Fruit fly (Drosophila melanogaster): ENCODE measurements around the gene CG14566.
A peak's percentile ranks its signal among the peaks of the same experiment; 100 is the strongest.

The CG14566 gene

dm6 chr3L:21727728-21728124, 12.4 kb downstream of the CG14566 start (continued):
- TF ChIP-seq tx (GFP tag; optimal IDR thresholded peaks at IDR 0.05): no peak
- no peak for TF ChIP-seq tio (GFP tag; optimal IDR thresholded peaks at IDR 0.05)
- no peak for TF ChIP-seq slou (GFP tag; optimal IDR thresholded peaks at IDR 0.05)
- TF ChIP-seq bbx (GFP tag; IDR thresholded peaks at IDR 0.05; ENCODE audit: partially characterized antibody): no peak
- TF ChIP-seq lab (GFP tag; optimal IDR thresholded peaks at IDR 0.05): no peak
- no peak for TF ChIP-seq CG1529 (GFP tag; optimal IDR thresholded peaks at IDR 0.05)
- no peak for TF ChIP-seq CG14860 (GFP tag; IDR thresholded peaks at IDR 0.05; ENCODE audit: partially characterized antibody)
- peak in 1 of 2 experiments; percentile 9 for TF ChIP-seq Pdp1 (GFP tag; optimal IDR thresholded peaks at IDR 0.05)
- TF ChIP-seq CG31441 (GFP tag; IDR thresholded peaks at IDR 0.05): no peak
- TF ChIP-seq CG9932 (GFP tag; IDR thresholded peaks at IDR 0.05): no peak
- no peak for TF ChIP-seq CG8281 (tag; optimal IDR thresholded peaks at IDR 0.05)
- TF ChIP-seq CG15073 (GFP tag; optimal IDR thresholded peaks at IDR 0.05): no peak
- TF ChIP-seq CG11696 (GFP tag; IDR thresholded peaks at IDR 0.05): no peak
- no peak for TF ChIP-seq lmd (GFP tag; IDR thresholded peaks at IDR 0.05)
- TF ChIP-seq lbe (GFP tag; optimal IDR thresholded peaks at IDR 0.05): no peak
- TF ChIP-seq CG2889 (GFP tag; IDR thresholded peaks at IDR 0.05): no peak
- no peak for TF ChIP-seq Hr3 (GFP tag; optimal IDR thresholded peaks at IDR 0.05)
- no peak for TF ChIP-seq GATAe (GFP tag; conservative IDR thresholded peaks at IDR 0.05)
- TF ChIP-seq gcm2 (GFP tag; optimal IDR thresholded peaks at IDR 0.05): no peak
- TF ChIP-seq NC2β (GFP tag; optimal IDR thresholded peaks at IDR 0.05): no peak
- no peak for TF ChIP-seq nom (GFP tag; optimal IDR thresholded peaks at IDR 0.05)
- TF ChIP-seq Fer2 (tag; optimal IDR thresholded peaks at IDR 0.05): no peak
- no peak for TF ChIP-seq C15 (GFP tag; IDR thresholded peaks at IDR 0.05)
- TF ChIP-seq Fer1 (GFP tag; optimal IDR thresholded peaks at IDR 0.05): no peak
- TF ChIP-seq hth (optimal IDR thresholded peaks at IDR 0.05): no peak
- peak; percentile 71 for TF ChIP-seq gcm (GFP tag; optimal IDR thresholded peaks at IDR 0.05)
- TF ChIP-seq fd96Cb (tag; optimal IDR thresholded peaks at IDR 0.05): no peak
- TF ChIP-seq fd102C (GFP tag; optimal IDR thresholded peaks at IDR 0.05): no peak
- no peak for TF ChIP-seq CG10209 (GFP tag; optimal IDR thresholded peaks at IDR 0.05)
- peak; percentile 89 for TF ChIP-seq twi (tag; optimal IDR thresholded peaks at IDR 0.05)

dm6 chr3L:21727013-21727727, 12.9 kb downstream of the CG14566 start:
- TF ChIP-seq fd102C (GFP tag; optimal IDR thresholded peaks at IDR 0.05): no peak
- TF ChIP-seq phol (tag; optimal IDR thresholded peaks at IDR 0.05): peak; percentile 60
- no peak for TF ChIP-seq D (optimal IDR thresholded peaks at IDR 0.05)
- TF ChIP-seq D (GFP tag; optimal IDR thresholded peaks at IDR 0.05): no peak
- peak; percentile 58 for TF ChIP-seq Ets65A (GFP tag)
- TF ChIP-seq CG2712 (tag; optimal IDR thresholded peaks at IDR 0.05): peak; percentile 63
- peak; percentile 12 for TF ChIP-seq ATbp (GFP tag; optimal IDR thresholded peaks at IDR 0.05)
- peak; percentile 49 for TF ChIP-seq nmo (GFP tag; optimal IDR thresholded peaks at IDR 0.05)
- peak; percentile 71 for TF ChIP-seq dmrt11E (tag; optimal IDR thresholded peaks at IDR 0.05)
- peak; percentile 65 for TF ChIP-seq CG15696 (tag; optimal IDR thresholded peaks at IDR 0.05)
- peak; percentile 44; the same call in 1 of the 2 replicates for TF ChIP-seq CG31441 (GFP tag; IDR thresholded peaks at IDR 0.05)
- no peak for TF ChIP-seq cg (GFP tag; optimal IDR thresholded peaks at IDR 0.05)
- no peak for TF ChIP-seq MESR4 (GFP tag; optimal IDR thresholded peaks at IDR 0.05)
- no peak for TF ChIP-seq ham (GFP tag; IDR thresholded peaks at IDR 0.05)
- TF ChIP-seq CG7357 (GFP tag; IDR thresholded peaks at IDR 0.05): no peak
- peak; percentile 35 for TF ChIP-seq CG13424 (tag; optimal IDR thresholded peaks at IDR 0.05)
- peak; percentile 79 for TF ChIP-seq CG15479 (GFP tag; optimal IDR thresholded peaks at IDR 0.05)
- peak; percentile 66 for TF ChIP-seq gem (tag; optimal IDR thresholded peaks at IDR 0.05)
- no peak for TF ChIP-seq prd (optimal IDR thresholded peaks at IDR 0.05)
- TF ChIP-seq prd (GFP tag; IDR thresholded peaks at IDR 0.05): peak; percentile 35; the same call in 1 of the 3 replicates
- TF ChIP-seq CG8359 (GFP tag; optimal IDR thresholded peaks at IDR 0.05; ENCODE audit: borderline replicate concordance): peak; percentile 1
- peak in 1 of 3 experiments; percentile 70 for TF ChIP-seq lola (GFP tag; optimal IDR thresholded peaks at IDR 0.05)
